Fruit fly (Drosophila melanogaster) whole organism, embryonic: ENCODE measurements around the gene CG5079.
A peak's percentile ranks its signal among the peaks of the same experiment; 100 is the strongest.

Experiments used
- Abd-B ChIP-seq: fragments of 200-800 bp; sonication (Bioruptor generic); optimal IDR thresholded peaks from 2 replicates; lab custom pipeline; 2018; ENCODE audit warnings: missing biosample characterization, mild to moderate bottlenecking, missing genetic modification characterization, moderate library complexity
- BEAF-32 ChIP-seq: fragments of 200-800 bp; sonication (Bioruptor generic); optimal IDR thresholded peaks from 3 replicates; lab custom pipeline; 2017; ENCODE audit warnings: missing biosample characterization, missing genetic modification characterization, mild to moderate bottlenecking, moderate library complexity, missing genetic modification reagents
- Blimp-1 ChIP-seq: fragments of 200-800 bp; sonication (Bioruptor generic); optimal IDR thresholded peaks from 3 replicates; lab custom pipeline; 2018; ENCODE audit warnings: missing biosample characterization, missing genetic modification characterization, mild to moderate bottlenecking, moderate library complexity, missing genetic modification reagents
- BtbVII ChIP-seq: fragments of 200-800 bp; sonication (Bioruptor generic); optimal IDR thresholded peaks from 3 replicates; lab custom pipeline; 2017; ENCODE audit warnings: missing biosample characterization, mild to moderate bottlenecking, missing genetic modification characterization
- CG10147 ChIP-seq: fragments of 200-800 bp; sonication (Bioruptor generic); optimal IDR thresholded peaks from 2 replicates; lab custom pipeline; 2019; ENCODE audit warnings: missing biosample characterization, mild to moderate bottlenecking, missing genetic modification characterization, moderate library complexity
- CG10274 ChIP-seq: fragments of 200-800 bp; sonication (Bioruptor generic); optimal IDR thresholded peaks from 3 replicates; lab custom pipeline; 2017; ENCODE audit warnings: missing biosample characterization, mild to moderate bottlenecking, missing genetic modification characterization
- CG10959 ChIP-seq: fragments of 200-800 bp; sonication (Bioruptor generic); IDR thresholded peaks from 2 replicates; pipeline ENCODE4 v1.3.6; 2022; ENCODE audit warnings: missing biosample characterization, missing genetic modification characterization
- CG1233 ChIP-seq: fragments of 200-800 bp; sonication (Bioruptor generic); optimal IDR thresholded peaks from 4 replicates; lab custom pipeline; 2018; ENCODE audit warnings: missing biosample characterization, mild to moderate bottlenecking, missing genetic modification characterization
- CG13624 ChIP-seq: fragments of 200-800 bp; sonication (Bioruptor generic); optimal IDR thresholded peaks from 2 replicates; lab custom pipeline; 2016; ENCODE audit warnings: missing biosample characterization, missing genetic modification characterization
- CG14667 ChIP-seq: fragments of 200-800 bp; sonication (Bioruptor generic); IDR thresholded peaks from 2 replicates; pipeline ENCODE4 v1.3.6; 2022; ENCODE audit warnings: missing biosample characterization, missing genetic modification characterization
- CG18476 ChIP-seq: fragments of 200-800 bp; sonication (Bioruptor generic); optimal IDR thresholded peaks from 2 replicates; lab custom pipeline; 2016; ENCODE audit warnings: missing biosample characterization, mild to moderate bottlenecking, missing genetic modification characterization
- CG18619 ChIP-seq: fragments of 200-800 bp; sonication (Bioruptor generic); optimal IDR thresholded peaks from 3 replicates; lab custom pipeline; 2017; ENCODE audit warnings: missing biosample characterization, mild to moderate bottlenecking, missing genetic modification characterization
- CG18764 ChIP-seq: fragments of 200-800 bp; sonication (Bioruptor generic); optimal IDR thresholded peaks from 3 replicates; lab custom pipeline; 2016; ENCODE audit warnings: missing biosample characterization, missing genetic modification characterization
- CG2202 ChIP-seq: fragments of 200-800 bp; sonication (Bioruptor generic); optimal IDR thresholded peaks from 2 replicates; lab custom pipeline; 2018; ENCODE audit warnings: missing biosample characterization, mild to moderate bottlenecking, missing genetic modification characterization
- CG30020 ChIP-seq: fragments of 200-800 bp; optimal IDR thresholded peaks from 2 replicates; lab custom pipeline; 2019; ENCODE audit warnings: missing biosample characterization, mild to moderate bottlenecking, missing genetic modification characterization, moderate library complexity
- CG31388 ChIP-seq: fragments of 200-800 bp; sonication (Bioruptor generic); optimal IDR thresholded peaks from 2 replicates; lab custom pipeline; 2016; ENCODE audit warnings: missing biosample characterization, missing genetic modification characterization
- CG3281 ChIP-seq: fragments of 200-800 bp; sonication (Bioruptor generic); optimal IDR thresholded peaks from 3 replicates; lab custom pipeline; 2017; ENCODE audit warnings: missing biosample characterization, mild to moderate bottlenecking, missing genetic modification characterization
- CG3838 ChIP-seq: fragments of 200-800 bp; sonication (Bioruptor generic); optimal IDR thresholded peaks from 3 replicates; lab custom pipeline; 2016; ENCODE audit warnings: missing biosample characterization, missing genetic modification characterization
- CG4617 ChIP-seq: fragments of 200-800 bp; sonication (Bioruptor generic); optimal IDR thresholded peaks from 3 replicates; lab custom pipeline; 2016; ENCODE audit warnings: missing biosample characterization, missing genetic modification characterization, borderline replicate concordance
- CG4730 ChIP-seq: fragments of 200-800 bp; sonication (Bioruptor generic); IDR thresholded peaks from 2 replicates; pipeline ENCODE4 v1.3.6; 2022; ENCODE audit warnings: missing biosample characterization, missing genetic modification characterization
- CG5245 ChIP-seq: fragments of 200-800 bp; sonication (Bioruptor generic); optimal IDR thresholded peaks from 3 replicates; lab custom pipeline; 2016; ENCODE audit warnings: missing biosample characterization, missing genetic modification characterization
- CG8281 ChIP-seq: fragments of 200-800 bp; sonication (Bioruptor generic); optimal IDR thresholded peaks from 2 replicates; lab custom pipeline; 2018; ENCODE audit warnings: missing biosample characterization, mild to moderate bottlenecking, missing genetic modification characterization, moderate library complexity
- CG8359 ChIP-seq: fragments of 200-800 bp; sonication (Bioruptor generic); optimal IDR thresholded peaks from 2 replicates; lab custom pipeline; 2017; ENCODE audit warnings: missing biosample characterization, mild to moderate bottlenecking, missing genetic modification characterization, borderline replicate concordance
- Dek ChIP-seq: fragments of 200-800 bp; sonication (Bioruptor generic); optimal IDR thresholded peaks from 3 replicates; lab custom pipeline; 2019; ENCODE audit warnings: missing biosample characterization, mild to moderate bottlenecking, missing genetic modification characterization, moderate library complexity
- Drgx ChIP-seq: fragments of 200-800 bp; sonication (Bioruptor generic); IDR thresholded peaks from 2 replicates; pipeline ENCODE4 v1.3.6; 2022; ENCODE audit warnings: missing biosample characterization, missing genetic modification characterization
- HHEX ChIP-seq: fragments of 200-800 bp; sonication (Bioruptor generic); optimal IDR thresholded peaks from 3 replicates; lab custom pipeline; 2017; ENCODE audit warnings: missing biosample characterization, mild to moderate bottlenecking, missing genetic modification characterization, missing genetic modification reagents
- Hr78 ChIP-seq, 2 experiments: fragments of 200-800 bp in 1 of 2; fragments of >200 bp in 1 of 2; sonication (Bioruptor generic) in 1 of 2; optimal IDR thresholded peaks; 2 replicates each; lab custom pipeline; 2017 to 2019; ENCODE audit warnings: missing biosample characterization in 2 of 2, missing genetic modification characterization in 2 of 2, mild to moderate bottlenecking in 1 of 2, moderate library complexity in 1 of 2
- Lpt ChIP-seq: fragments of >200 bp; optimal IDR thresholded peaks from 2 replicates; lab custom pipeline; 2018; ENCODE audit warnings: missing biosample characterization, missing genetic modification characterization
- MESR4 ChIP-seq: fragments of 200-800 bp; sonication (Bioruptor generic); optimal IDR thresholded peaks from 2 replicates; lab custom pipeline; 2018; ENCODE audit warnings: missing biosample characterization, mild to moderate bottlenecking, missing genetic modification characterization, moderate library complexity
- Mes4 ChIP-seq: fragments of 200-800 bp; sonication (Bioruptor generic); optimal IDR thresholded peaks from 2 replicates; lab custom pipeline; 2016; ENCODE audit warnings: missing biosample characterization, missing genetic modification characterization
- Mrtf ChIP-seq: fragments of 200-800 bp; sonication (Bioruptor generic); IDR thresholded peaks from 3 replicates; pipeline ENCODE4 v1.3.6; 2022; ENCODE audit warnings: missing biosample characterization, missing genetic modification characterization
- Nf-YB ChIP-seq: fragments of 200-800 bp; sonication (Bioruptor generic); optimal IDR thresholded peaks from 3 replicates; lab custom pipeline; 2019; ENCODE audit warnings: missing biosample characterization, mild to moderate bottlenecking, missing genetic modification characterization, moderate library complexity
- Opbp ChIP-seq: fragments of 200-800 bp; sonication (Bioruptor generic); IDR thresholded peaks from 3 replicates; pipeline ENCODE4 v1.3.6; 2022; ENCODE audit warnings: missing biosample characterization, missing genetic modification characterization; ENCODE audit not compliant: partially characterized antibody
- Xrp1 ChIP-seq: fragments of 200-800 bp; sonication (Bioruptor generic); IDR thresholded peaks from 2 replicates; pipeline ENCODE4 v1.3.6; 2022; ENCODE audit warnings: missing biosample characterization, missing genetic modification characterization
- bsh ChIP-seq, 2 experiments: fragments of 200-800 bp; sonication (Bioruptor generic); optimal IDR thresholded peaks; 2 replicates each; lab custom pipeline; 2017 to 2018; ENCODE audit warnings: mild to moderate bottlenecking in 2 of 2, missing biosample characterization in 2 of 2, missing genetic modification characterization in 2 of 2, moderate library complexity in 1 of 2
- caup ChIP-seq: fragments of 200-800 bp; sonication (Bioruptor generic); optimal IDR thresholded peaks from 3 replicates; lab custom pipeline; 2017; ENCODE audit warnings: missing biosample characterization, mild to moderate bottlenecking, missing genetic modification characterization, moderate library complexity; ENCODE audit not compliant: severe bottlenecking
- crp ChIP-seq, 2 experiments: fragments of 200-800 bp; sonication (Bioruptor generic); optimal IDR thresholded peaks; 2 replicates in 1 of 2; 3 replicates in 1 of 2; lab custom pipeline; 2017; ENCODE audit warnings: missing biosample characterization in 2 of 2, missing genetic modification characterization in 2 of 2, mild to moderate bottlenecking in 1 of 2, moderate library complexity in 1 of 2
- ems ChIP-seq: fragments of 200-800 bp; sonication (Bioruptor generic); optimal IDR thresholded peaks from 3 replicates; lab custom pipeline; 2016; ENCODE audit warnings: missing biosample characterization, missing genetic modification characterization
- exex ChIP-seq: fragments of 200-800 bp; sonication (Bioruptor generic); optimal IDR thresholded peaks from 4 replicates; lab custom pipeline; 2018; ENCODE audit warnings: missing biosample characterization, mild to moderate bottlenecking, missing genetic modification characterization, moderate library complexity
- grau ChIP-seq: fragments of 200-800 bp; optimal IDR thresholded peaks from 3 replicates; lab custom pipeline; 2019; ENCODE audit warnings: missing biosample characterization, mild to moderate bottlenecking, missing genetic modification characterization, moderate library complexity
- rib ChIP-seq: fragments of 200-800 bp; sonication (Bioruptor generic); IDR thresholded peaks from 2 replicates; pipeline ENCODE4 v1.3.6; 2022; ENCODE audit warnings: missing biosample characterization, missing genetic modification characterization
- salm ChIP-seq: fragments of 200-800 bp; sonication (Bioruptor generic); optimal IDR thresholded peaks from 2 replicates; lab custom pipeline; 2018; ENCODE audit warnings: missing biosample characterization, mild to moderate bottlenecking, missing genetic modification characterization
- sima ChIP-seq: fragments of 200-800 bp; sonication (Bioruptor generic); optimal IDR thresholded peaks from 2 replicates; lab custom pipeline; 2016; ENCODE audit warnings: missing biosample characterization, missing genetic modification characterization
- slbo ChIP-seq: fragments of 200-800 bp; sonication (Bioruptor generic); IDR thresholded peaks from 2 replicates; pipeline ENCODE4 v1.3.6; 2022; ENCODE audit warnings: missing biosample characterization, missing genetic modification characterization
- slp2 ChIP-seq: fragments of 200-800 bp; sonication (Bioruptor generic); optimal IDR thresholded peaks from 2 replicates; lab custom pipeline; 2016; ENCODE audit warnings: missing biosample characterization, missing genetic modification characterization
- sr ChIP-seq: fragments of 200-800 bp; sonication (Bioruptor generic); IDR thresholded peaks from 3 replicates; pipeline ENCODE4 v1.3.6; 2022; ENCODE audit warnings: missing biosample characterization, missing genetic modification characterization
- tll ChIP-seq, 2 experiments: fragments of 200-800 bp in 1 of 2; fragments of >200 bp in 1 of 2; sonication (Bioruptor generic) in 1 of 2; optimal IDR thresholded peaks; 2 replicates each; lab custom pipeline; 2017 to 2019; ENCODE audit warnings: missing biosample characterization in 2 of 2, missing genetic modification characterization in 2 of 2, mild to moderate bottlenecking in 1 of 2, moderate library complexity in 1 of 2
- unpg ChIP-seq: fragments of 200-800 bp; sonication (Bioruptor generic); optimal IDR thresholded peaks from 3 replicates; lab custom pipeline; 2018; ENCODE audit warnings: missing biosample characterization, mild to moderate bottlenecking, missing genetic modification characterization, moderate library complexity
- zf30C ChIP-seq: fragments of 200-800 bp; sonication (Bioruptor generic); optimal IDR thresholded peaks from 3 replicates; lab custom pipeline; 2018; ENCODE audit warnings: missing biosample characterization, mild to moderate bottlenecking, missing genetic modification characterization

Gene CG5079

dm6 chr3R:25640463-25640862, 27.0 kb downstream of the CG5079 start (continued):
- TF ChIP-seq tll (GFP tag; optimal IDR thresholded peaks at IDR 0.05; lab: Kevin White, UChicago), result peak in 1 of 2 experiments; percentile 4
- TF ChIP-seq CG3281 (GFP tag; lab: Kevin White, UChicago), result peak; percentile 14
- peak; percentile 81 for TF ChIP-seq zf30C (GFP tag; lab: Kevin White, UChicago)
- TF ChIP-seq slbo (GFP tag; lab: Robert Waterston, UW), result peak; percentile 53
- no peak for TF ChIP-seq CG1233 (GFP tag; lab: Kevin White, UChicago)
- TF ChIP-seq BEAF-32 (GFP tag; lab: Kevin White, UChicago), result no peak
- TF ChIP-seq CG18476 (GFP tag; lab: Kevin White, UChicago), result peak; percentile 15
- peak; percentile 33 for TF ChIP-seq CG18619 (GFP tag; lab: Kevin White, UChicago)
- no peak for TF ChIP-seq Hr78 (GFP tag; optimal IDR thresholded peaks at IDR 0.05; lab: Kevin White, UChicago)
- TF ChIP-seq CG30020, result no peak
- TF ChIP-seq CG8359, result peak; percentile 55
- no peak for TF ChIP-seq CG3838 (GFP tag; lab: Kevin White, UChicago)
- no peak for TF ChIP-seq Mrtf (GFP tag; lab: Robert Waterston, UW)
- no peak for TF ChIP-seq CG4730
- TF ChIP-seq CG18764 (GFP tag; lab: Kevin White, UChicago), result peak; percentile 6
- TF ChIP-seq bsh (GFP tag; optimal IDR thresholded peaks at IDR 0.05; lab: Kevin White, UChicago), result peak; percentile 21 to 64
- no peak for TF ChIP-seq crp (GFP tag; optimal IDR thresholded peaks at IDR 0.05; lab: Kevin White, UChicago)
- no peak for TF ChIP-seq exex (tag; lab: Kevin White, UChicago)
- no peak for TF ChIP-seq CG5245 (GFP tag; lab: Kevin White, UChicago)
- TF ChIP-seq Opbp (GFP tag; lab: Robert Waterston, UW), result no peak
- TF ChIP-seq Mes4 (GFP tag; lab: Kevin White, UChicago), result no peak
- TF ChIP-seq HHEX (GFP tag; lab: Kevin White, UChicago), result no peak
- no peak for TF ChIP-seq salm (tag; lab: Kevin White, UChicago)
- TF ChIP-seq Lpt, result no peak
- 0 out of 2 replicates have a peak, but pooled peaks have one; percentile 35 for TF ChIP-seq CG14667 (GFP tag; lab: Robert Waterston, UW)
- peak; percentile 8 for TF ChIP-seq BtbVII (GFP tag; lab: Kevin White, UChicago)
- TF ChIP-seq CG4617 (GFP tag; lab: Kevin White, UChicago), result no peak
- TF ChIP-seq ems, result no peak
- TF ChIP-seq Abd-B (GFP tag; lab: Kevin White, UChicago), result peak; percentile 42
- peak; percentile 0 for TF ChIP-seq caup (GFP tag; lab: Kevin White, UChicago)
- TF ChIP-seq Xrp1, result peak; percentile 79
- TF ChIP-seq Dek (tag; lab: Kevin White, UChicago), result no peak
- TF ChIP-seq Drgx (GFP tag; lab: Robert Waterston, UW), result peak; percentile 28; the same call in 1 of the 2 replicates
- TF ChIP-seq grau, result peak; percentile 57
- peak; percentile 8 for TF ChIP-seq Nf-YB
- TF ChIP-seq Blimp-1, result peak; percentile 55
- no peak for TF ChIP-seq CG10147
- peak; percentile 11 for TF ChIP-seq slp2 (GFP tag; lab: Kevin White, UChicago)
- peak; percentile 26 for TF ChIP-seq CG10274 (GFP tag; lab: Kevin White, UChicago)
- TF ChIP-seq sima (GFP tag; lab: Kevin White, UChicago), result no peak
- TF ChIP-seq CG2202 (tag; lab: Kevin White, UChicago), result peak; percentile 21
- TF ChIP-seq sr, result no peak
- no peak for TF ChIP-seq CG31388 (GFP tag; lab: Kevin White, UChicago)
- TF ChIP-seq CG13624 (GFP tag; lab: Kevin White, UChicago), result no peak
- TF ChIP-seq rib (GFP tag; lab: Robert Waterston, UW), result no peak
- TF ChIP-seq CG8281 (tag; lab: Kevin White, UChicago), result no peak
- no peak for TF ChIP-seq MESR4 (GFP tag; lab: Kevin White, UChicago)
- TF ChIP-seq unpg (GFP tag; lab: Kevin White, UChicago), result peak; percentile 75
- peak; percentile 56 for TF ChIP-seq CG10959 (GFP tag; lab: Robert Waterston, UW)
